Fruit fly (Drosophila melanogaster) whole organism, wandering third instar larva: Measurements from ENCODE around the gene CG42299.

Experiments used
- Abd-B ChIP-seq: fragments of >200 bp; optimal IDR thresholded peaks from 2 replicates; lab custom pipeline; 2017; ENCODE audit warnings: missing biosample characterization, missing genetic modification characterization
- CG9705 ChIP-seq: fragments of 200-800 bp; sonication (Bioruptor generic); optimal IDR thresholded peaks from 2 replicates; lab custom pipeline; 2018; ENCODE audit warnings: missing biosample characterization, mild to moderate bottlenecking, missing genetic modification characterization
- GATAd ChIP-seq: sonication (Bioruptor generic); optimal IDR thresholded peaks from 2 replicates; lab custom pipeline; 2016; ENCODE audit warnings: missing biosample characterization, missing genetic modification characterization
- Hnf4 ChIP-seq: fragments of 200-800 bp; sonication (Bioruptor generic); optimal IDR thresholded peaks from 2 replicates; lab custom pipeline; 2016; ENCODE audit warnings: missing biosample characterization, mild to moderate bottlenecking, missing genetic modification characterization
- Hr78 ChIP-seq: fragments of >200 bp; optimal IDR thresholded peaks from 2 replicates; lab custom pipeline; 2017; ENCODE audit warnings: missing biosample characterization, missing genetic modification characterization
- OdsH ChIP-seq: fragments of 200-800 bp; sonication (Bioruptor generic); optimal IDR thresholded peaks from 2 replicates; lab custom pipeline; 2016; ENCODE audit warnings: missing biosample characterization, mild to moderate bottlenecking, missing genetic modification characterization
- Rel ChIP-seq, 2 experiments: fragments of 200-800 bp; sonication (Bioruptor generic) in 1 of 2; optimal IDR thresholded peaks; 2 replicates in 1 of 2; 3 replicates in 1 of 2; lab custom pipeline; 2016 to 2019; ENCODE audit warnings: mild to moderate bottlenecking in 2 of 2, missing biosample characterization in 2 of 2, missing genetic modification characterization in 2 of 2, moderate library complexity in 1 of 2
- br ChIP-seq: fragments of 200-800 bp; sonication (Bioruptor generic); optimal IDR thresholded peaks from 2 replicates; lab custom pipeline; 2016; ENCODE audit warnings: missing biosample characterization, missing genetic modification characterization

dm6 chrX:15602438-15602837 lies 27.0 kb upstream of the CG42299 start:
- TF ChIP-seq CG9705: no peak
- TF ChIP-seq Hr78: no peak
- no peak for TF ChIP-seq Hnf4 (GFP tag; lab: Kevin White, UChicago)
- TF ChIP-seq OdsH: no peak
- TF ChIP-seq br (GFP tag; lab: Kevin White, UChicago): no peak
- no peak for TF ChIP-seq GATAd (GFP tag; lab: Kevin White, UChicago)
- TF ChIP-seq Abd-B (GFP tag; lab: Kevin White, UChicago): no peak
- TF ChIP-seq Rel (GFP tag; optimal IDR thresholded peaks at IDR 0.05; lab: Kevin White, UChicago): no peak
- TF ChIP-seq Rel (tag; optimal IDR thresholded peaks at IDR 0.05; lab: Kevin White, UChicago): no peak
